Worm (Caenorhabditis elegans): ENCODE results near the gene Y41C4A.12.

Gene Y41C4A.12

ce11 chrIII:11732056-11732455 lies 5.6 kb upstream of the Y41C4A.12 start, which contains the start of gene Y41C4A.21:
Gene Y41C4A.21, plus strand, starts transcription at chrIII:11732356.
- TF ChIP-seq F10E7.11 (tag; optimal IDR thresholded peaks at IDR 0.05): no peak
- TF ChIP-seq zfh-2 (GFP tag; conservative IDR thresholded peaks at IDR 0.05): 0 out of 2 replicates have a peak, but pooled peaks have one; percentile 19
- TF ChIP-seq hsf-1 (GFP tag; IDR thresholded peaks at IDR 0.05): no peak
- TF ChIP-seq unc-62 (GFP tag; optimal IDR thresholded peaks at IDR 0.05): no peak
- TF ChIP-seq tbp1 (GFP tag; optimal IDR thresholded peaks at IDR 0.05): no peak

ce11 chrIII:11731491-11731890 lies 5.0 kb upstream of the Y41C4A.12 start:
- no peak for TF ChIP-seq pbrm-1 (GFP tag; IDR thresholded peaks at IDR 0.05)
- TF ChIP-seq ztf-18 (tag; optimal IDR thresholded peaks at IDR 0.05): no peak
- no peak for TF ChIP-seq nhr-90 (tag; optimal IDR thresholded peaks at IDR 0.05)
- no peak for TF ChIP-seq B0035.1 (tag; optimal IDR thresholded peaks at IDR 0.05)

DNA sequence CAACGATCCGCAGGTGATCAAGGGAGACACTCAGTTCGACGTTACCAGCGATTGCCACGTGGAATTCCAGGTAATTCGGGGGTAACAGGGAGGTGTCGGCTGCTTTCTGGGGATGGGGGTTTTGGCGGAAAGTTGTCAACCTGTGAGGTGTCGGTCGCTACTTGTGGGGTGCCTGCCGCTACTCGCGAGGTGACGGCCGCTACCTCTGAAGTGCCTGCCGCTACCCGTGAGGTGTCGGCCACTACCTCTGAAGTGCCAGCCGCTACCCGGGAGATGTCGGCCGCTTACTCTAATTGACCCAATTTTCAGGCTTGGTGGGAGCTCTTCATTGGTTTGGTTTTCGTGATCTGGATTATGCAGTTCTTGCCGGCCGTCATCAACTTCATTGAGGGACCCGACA lies 4.4 kb upstream of the Y41C4A.12 start:
- TF ChIP-seq zfh-2 (GFP tag; conservative IDR thresholded peaks at IDR 0.05) (peak; percentile 76), ceh-58 (GFP tag; IDR thresholded peaks at IDR 0.05) (0 out of 2 replicates have a peak, but pooled peaks have one; percentile 72), snpc-4 (GFP tag; optimal IDR thresholded peaks at IDR 0.05) (no peak), snpc-4 (tag; optimal IDR thresholded peaks at IDR 0.05) (peak in 1 of 4 experiments; percentile 38), egrh-3 (GFP tag; IDR thresholded peaks at IDR 0.05) (peak; percentile 49; the same call in 1 of the 2 replicates), cebp-1 (GFP tag; IDR thresholded peaks at IDR 0.05) (no peak), cebp-1 (tag; optimal IDR thresholded peaks at IDR 0.05) (no peak)

ce11 chrIII:11730312-11730711 lies 3.8 kb upstream of the Y41C4A.12 start, which contains the start of gene Y41C4A.18:
Gene Y41C4A.18, plus strand, starts transcription at chrIII:11730612.
- no peak for TF ChIP-seq rcor-1 (GFP tag; IDR thresholded peaks at IDR 0.05)
- no peak for TF ChIP-seq cebp-1 (GFP tag; IDR thresholded peaks at IDR 0.05)
- TF ChIP-seq cebp-1 (tag; optimal IDR thresholded peaks at IDR 0.05): no peak
- no peak for TF ChIP-seq Y56A3A.18 (GFP tag; IDR thresholded peaks at IDR 0.05)
- TF ChIP-seq T07F8.4 (tag; optimal IDR thresholded peaks at IDR 0.05): no peak
- no peak for TF ChIP-seq F57A8.1 (GFP tag; optimal IDR thresholded peaks at IDR 0.05)
- TF ChIP-seq mes-4 (tag; optimal IDR thresholded peaks at IDR 0.05): no peak
- TF ChIP-seq nhr-27 (tag; optimal IDR thresholded peaks at IDR 0.05): no peak
- no peak for TF ChIP-seq egrh-3 (GFP tag; IDR thresholded peaks at IDR 0.05)
- no peak for TF ChIP-seq lin-35 (GFP tag; optimal IDR thresholded peaks at IDR 0.05)
- no peak for TF ChIP-seq ceh-100 (GFP tag; IDR thresholded peaks at IDR 0.05)
- TF ChIP-seq akir-1 (GFP tag; optimal IDR thresholded peaks at IDR 0.05): no peak
- no peak for TF ChIP-seq ztf-25 (GFP tag; IDR thresholded peaks at IDR 0.05)
- TF ChIP-seq ztf-28 (GFP tag; IDR thresholded peaks at IDR 0.05): no peak
- no peak for TF ChIP-seq pbrm-1 (GFP tag; IDR thresholded peaks at IDR 0.05)
- no peak for TF ChIP-seq chd-7 (tag; optimal IDR thresholded peaks at IDR 0.05)
- no peak for TF ChIP-seq madf-10 (tag; optimal IDR thresholded peaks at IDR 0.05)
- no peak for TF ChIP-seq sea-2 (GFP tag; IDR thresholded peaks at IDR 0.05)
- no peak for TF ChIP-seq unc-130 (GFP tag; optimal IDR thresholded peaks at IDR 0.05)
- no peak for TF ChIP-seq mcd-1 (GFP tag; IDR thresholded peaks at IDR 0.05)
- no peak for TF ChIP-seq attf-3 (GFP tag; conservative IDR thresholded peaks at IDR 0.05)

ce11 chrIII:11727010-11727409 lies 520 bp upstream of the Y41C4A.12 start:
- TF ChIP-seq akir-1 (GFP tag; optimal IDR thresholded peaks at IDR 0.05) (no peak), snpc-1.3 (tag; optimal IDR thresholded peaks at IDR 0.05; ENCODE audit: insufficient read depth) (no peak), hmg-1.2 (GFP tag; IDR thresholded peaks at IDR 0.05) (peak; percentile 72), nhr-80 (tag; optimal IDR thresholded peaks at IDR 0.05) (peak; percentile 4), mcd-1 (GFP tag; IDR thresholded peaks at IDR 0.05) (0 out of 2 replicates have a peak, but pooled peaks have one; percentile 7), ZK185.1 (tag; optimal IDR thresholded peaks at IDR 0.05; ENCODE audit: poor library complexity, severe bottlenecking) (no peak)

Data from whole organism, young adult.